Worm (Caenorhabditis elegans): ENCODE measurements around the gene str-255.

- no peak for TF ChIP-seq dmd-4 (tag; optimal IDR thresholded peaks at IDR 0.05; ENCODE audit: borderline replicate concordance)
- TF ChIP-seq nhr-11 (tag; optimal IDR thresholded peaks at IDR 0.05): no peak
- no peak for TF ChIP-seq ets-4 (tag; optimal IDR thresholded peaks at IDR 0.05)
- no peak for TF ChIP-seq mec-3 (tag; optimal IDR thresholded peaks at IDR 0.05; ENCODE audit: borderline replicate concordance)
- TF ChIP-seq fkh-10 (GFP tag; optimal IDR thresholded peaks at IDR 0.05): no peak
- no peak for TF ChIP-seq gmeb-2 (tag; optimal IDR thresholded peaks at IDR 0.05)
- TF ChIP-seq F13H6.1 (tag; optimal IDR thresholded peaks at IDR 0.05): no peak
- no peak for TF ChIP-seq K09A11.1 (tag; optimal IDR thresholded peaks at IDR 0.05; ENCODE audit: insufficient read depth)
- no peak for TF ChIP-seq K02D7.2 (tag; optimal IDR thresholded peaks at IDR 0.05)
- peak; percentile 30 for TF ChIP-seq tbx-2 (tag; optimal IDR thresholded peaks at IDR 0.05)
- TF ChIP-seq nfya-1 (tag; optimal IDR thresholded peaks at IDR 0.05): peak; percentile 39
These were observed 30.1 kb downstream of the str-255 start for ce11 chrV:2133512-2133911.
